ENCODE assay signal across 1 fruit fly cellular context in the genomic region with DNA sequence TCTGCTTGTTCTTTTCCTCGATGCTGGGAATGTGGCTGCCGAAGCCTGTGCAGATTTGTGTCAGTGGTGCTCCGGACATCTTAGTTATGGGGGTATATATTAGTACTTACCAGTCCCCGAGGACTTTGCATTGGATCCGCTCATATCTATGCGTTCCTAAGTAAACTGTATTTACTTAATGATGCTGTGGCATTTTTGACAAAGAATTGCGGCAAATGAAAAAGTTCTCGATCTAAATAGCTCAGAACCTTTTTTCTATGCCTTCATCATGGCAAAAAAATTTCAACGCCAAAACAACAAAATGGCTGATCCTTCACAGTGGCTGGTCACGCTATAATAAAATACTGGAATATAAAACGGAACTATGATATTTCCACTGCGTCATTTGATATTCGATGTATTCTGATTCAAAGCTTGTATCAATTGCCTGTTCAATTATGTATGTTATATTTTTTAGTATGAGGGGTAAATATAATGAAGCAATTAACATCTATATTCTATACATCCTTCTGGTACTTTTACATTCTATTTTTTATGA.
A peak's percentile ranks its signal among the peaks of the same experiment; 100 is the strongest.
TF ChIP-seq lines count a peak whose summit lies in the region.

A gene (minus strand): TSS at position 295 of the 538 bp plus-strand sequence.

TF ChIP-seq in whole organism, embryonic, 481 proteins besides CTCF, POLR2A, EP300 and RAD21 (continued from another document):
- TF ChIP-seq chn (GFP tag; optimal IDR thresholded peaks at IDR 0.05; lab: Kevin White, UChicago) (no peak), CG1024 (GFP tag; IDR thresholded peaks at IDR 0.05; lab: Robert Waterston, UW) (peak; percentile 50), Stat92E (GFP tag; optimal IDR thresholded peaks at IDR 0.05; lab: Kevin White, UChicago) (no peak), rib (GFP tag; IDR thresholded peaks at IDR 0.05; lab: Robert Waterston, UW) (no peak), Opbp (GFP tag; IDR thresholded peaks at IDR 0.05; lab: Robert Waterston, UW; ENCODE audit: partially characterized antibody) (0 out of 3 replicates have a peak, but pooled peaks have one; percentile 14), trem (tag; optimal IDR thresholded peaks at IDR 0.05; lab: Kevin White, UChicago) (peak; percentile 29), jigr1 (GFP tag; IDR thresholded peaks at IDR 0.05; lab: Robert Waterston, UW) (peak; percentile 33; the same call in 1 of the 3 replicates), gfzf (GFP tag; optimal IDR thresholded peaks at IDR 0.05; lab: Kevin White, UChicago) (peak; percentile 75), stwl (tag; optimal IDR thresholded peaks at IDR 0.05; lab: Kevin White, UChicago) (peak; percentile 71), phol (tag; optimal IDR thresholded peaks at IDR 0.05; lab: Kevin White, UChicago) (peak; percentile 99), CG2120 (GFP tag; optimal IDR thresholded peaks at IDR 0.05; lab: Kevin White, UChicago) (peak; percentile 3), bowl (GFP tag; IDR thresholded peaks at IDR 0.05; lab: Robert Waterston, UW) (no peak), zen (tag; optimal IDR thresholded peaks at IDR 0.05; lab: Kevin White, UChicago) (peak; percentile 29), CG10979 (tag; optimal IDR thresholded peaks at IDR 0.05; lab: Kevin White, UChicago) (peak; percentile 0), slbo (GFP tag; IDR thresholded peaks at IDR 0.05; lab: Robert Waterston, UW) (0 out of 2 replicates have a peak, but pooled peaks have one; percentile 39), CoRest (tag; optimal IDR thresholded peaks at IDR 0.05; lab: Kevin White, UChicago) (peak; percentile 31), Ssrp (tag; optimal IDR thresholded peaks at IDR 0.05; lab: Kevin White, UChicago) (peak; percentile 22), E2f2 (GFP tag; IDR thresholded peaks at IDR 0.05; lab: Robert Waterston, UW) (peak; percentile 31; the same call in 1 of the 2 replicates), Myb (GFP tag; optimal IDR thresholded peaks at IDR 0.05; lab: Kevin White, UChicago) (peak; percentile 18), CG15514 (GFP tag; optimal IDR thresholded peaks at IDR 0.05; lab: Kevin White, UChicago) (peak; percentile 49), Med (GFP tag; lab: Kevin White, UChicago) (peak; percentile 46), NK7.1 (GFP tag; optimal IDR thresholded peaks at IDR 0.05; lab: Kevin White, UChicago) (no peak), CG3847 (GFP tag; IDR thresholded peaks at IDR 0.05; lab: Robert Waterston, UW) (peak; percentile 40), dmrt11E (tag; optimal IDR thresholded peaks at IDR 0.05; lab: Kevin White, UChicago) (peak; percentile 5), ssp (GFP tag; IDR thresholded peaks at IDR 0.05; lab: Robert Waterston, UW) (peak; percentile 93), Sry-δ (GFP tag; optimal IDR thresholded peaks at IDR 0.05; lab: Kevin White, UChicago) (peak; percentile 26), CG14710 (tag; optimal IDR thresholded peaks at IDR 0.05; lab: Kevin White, UChicago) (peak; percentile 27), dysf (GFP tag; IDR thresholded peaks at IDR 0.05; lab: Robert Waterston, UW) (peak; percentile 36; the same call in 1 of the 3 replicates), p53 (GFP tag; optimal IDR thresholded peaks at IDR 0.05; lab: Kevin White, UChicago) (no peak), sug (tag; optimal IDR thresholded peaks at IDR 0.05; lab: Kevin White, UChicago) (peak; percentile 14), CG11093 (GFP tag; IDR thresholded peaks at IDR 0.05; lab: Robert Waterston, UW) (no peak), CG9817 (tag; optimal IDR thresholded peaks at IDR 0.05; lab: Kevin White, UChicago) (peak; percentile 24), CG2678 (tag; optimal IDR thresholded peaks at IDR 0.05; lab: Kevin White, UChicago) (no peak), YL-1 (GFP tag; optimal IDR thresholded peaks at IDR 0.05; lab: Kevin White, UChicago) (peak; percentile 70), sd (tag; optimal IDR thresholded peaks at IDR 0.05; lab: Kevin White, UChicago) (no peak), CG1603 (tag; optimal IDR thresholded peaks at IDR 0.05; lab: Kevin White, UChicago) (peak; percentile 69), CG32532 (GFP tag; IDR thresholded peaks at IDR 0.05; lab: Robert Waterston, UW) (0 out of 2 replicates have a peak, but pooled peaks have one; percentile 13), pzg (GFP tag; optimal IDR thresholded peaks at IDR 0.05; lab: Kevin White, UChicago) (peak; percentile 71), Hsf (GFP tag; optimal IDR thresholded peaks at IDR 0.05; lab: Kevin White, UChicago) (peak; percentile 2), ham (GFP tag; IDR thresholded peaks at IDR 0.05; lab: Robert Waterston, UW) (no peak), aop (GFP tag; IDR thresholded peaks at IDR 0.05; lab: Robert Waterston, UW) (no peak), MBD-R2 (GFP tag; IDR thresholded peaks at IDR 0.05; lab: Robert Waterston, UW) (peak; percentile 57)
